Fruit fly (Drosophila melanogaster) whole organism, embryonic: ENCODE results near the gene Mtpalpha.

Source experiments
- Ada2b ChIP-seq: fragments of 200-800 bp; sonication (Bioruptor generic); IDR thresholded peaks from 2 replicates; pipeline ENCODE4 v1.3.6; 2022; ENCODE audit warnings: missing biosample characterization, missing genetic modification characterization
- CG10366 ChIP-seq: fragments of 200-800 bp; sonication (Bioruptor generic); IDR thresholded peaks from 2 replicates; pipeline ENCODE4 v1.3.6; 2022; ENCODE audit warnings: missing biosample characterization, missing genetic modification characterization
- CG10462 ChIP-seq: fragments of 200-800 bp; sonication (Bioruptor generic); optimal IDR thresholded peaks from 2 replicates; lab custom pipeline; 2016; ENCODE audit warnings: missing biosample characterization, missing genetic modification characterization
- CG12104 ChIP-seq: fragments of 200-800 bp; sonication (Bioruptor generic); optimal IDR thresholded peaks from 3 replicates; lab custom pipeline; 2016; ENCODE audit warnings: missing biosample characterization, missing genetic modification characterization
- CG12155 ChIP-seq: fragments of 200-800 bp; sonication (Bioruptor generic); optimal IDR thresholded peaks from 3 replicates; lab custom pipeline; 2016; ENCODE audit warnings: missing biosample characterization, missing genetic modification characterization
- CG1233 ChIP-seq: fragments of 200-800 bp; sonication (Bioruptor generic); optimal IDR thresholded peaks from 4 replicates; lab custom pipeline; 2018; ENCODE audit warnings: missing biosample characterization, mild to moderate bottlenecking, missing genetic modification characterization
- CG13123 ChIP-seq: fragments of 200-800 bp; sonication (Bioruptor generic); optimal IDR thresholded peaks from 2 replicates; lab custom pipeline; 2016; ENCODE audit warnings: missing biosample characterization, missing genetic modification characterization
- CG13287 ChIP-seq: fragments of 200-800 bp; sonication (Bioruptor generic); IDR thresholded peaks from 2 replicates; pipeline ENCODE4 v1.3.6; 2022; ENCODE audit warnings: missing biosample characterization, missing genetic modification characterization; ENCODE audit not compliant: partially characterized antibody
- CG14965 ChIP-seq: fragments of 200-800 bp; sonication (Bioruptor generic); optimal IDR thresholded peaks from 2 replicates; lab custom pipeline; 2016; ENCODE audit warnings: missing biosample characterization, missing genetic modification characterization, borderline replicate concordance
- CG15269 ChIP-seq: fragments of 200-800 bp; sonication (Bioruptor generic); optimal IDR thresholded peaks from 2 replicates; lab custom pipeline; 2018; ENCODE audit warnings: missing biosample characterization, mild to moderate bottlenecking, missing genetic modification characterization, moderate library complexity
- CG17568 ChIP-seq: fragments of 200-800 bp; sonication (Bioruptor generic); optimal IDR thresholded peaks from 2 replicates; lab custom pipeline; 2018; ENCODE audit warnings: missing biosample characterization, mild to moderate bottlenecking, missing genetic modification characterization, moderate library complexity
- CG18599 ChIP-seq: fragments of 200-800 bp; sonication (Bioruptor generic); optimal IDR thresholded peaks from 3 replicates; lab custom pipeline; 2017; ENCODE audit warnings: missing biosample characterization, missing genetic modification characterization, mild to moderate bottlenecking, moderate library complexity, missing genetic modification reagents
- CG6813 ChIP-seq: fragments of 200-800 bp; sonication (Bioruptor generic); optimal IDR thresholded peaks from 2 replicates; lab custom pipeline; 2017; ENCODE audit warnings: missing biosample characterization, missing genetic modification characterization, mild to moderate bottlenecking, moderate library complexity, missing genetic modification reagents
- CG7556 ChIP-seq: fragments of 200-800 bp; sonication (Bioruptor generic); optimal IDR thresholded peaks from 2 replicates; lab custom pipeline; 2017; ENCODE audit warnings: missing biosample characterization, mild to moderate bottlenecking, missing genetic modification characterization
- CG7839 ChIP-seq: fragments of 200-800 bp; sonication (Bioruptor generic); optimal IDR thresholded peaks from 3 replicates; lab custom pipeline; 2018; ENCODE audit warnings: missing biosample characterization, mild to moderate bottlenecking, missing genetic modification characterization, moderate library complexity
- CG9932 ChIP-seq: fragments of 200-800 bp; sonication (Bioruptor generic); IDR thresholded peaks from 2 replicates; pipeline ENCODE4 v1.3.6; 2022; ENCODE audit warnings: missing biosample characterization, missing genetic modification characterization
- Dad ChIP-seq: fragments of 200-800 bp; sonication (Bioruptor generic); optimal IDR thresholded peaks from 3 replicates; lab custom pipeline; 2016; ENCODE audit warnings: missing biosample characterization, missing genetic modification characterization
- Drgx ChIP-seq: fragments of 200-800 bp; sonication (Bioruptor generic); IDR thresholded peaks from 2 replicates; pipeline ENCODE4 v1.3.6; 2022; ENCODE audit warnings: missing biosample characterization, missing genetic modification characterization
- H15 ChIP-seq: fragments of 200-800 bp; sonication (Bioruptor generic); IDR thresholded peaks from 3 replicates; pipeline ENCODE4 v1.3.6; 2022; ENCODE audit warnings: missing biosample characterization, missing genetic modification characterization
- HLH54F ChIP-seq: fragments of 200-800 bp; sonication (Bioruptor generic); optimal IDR thresholded peaks from 3 replicates; lab custom pipeline; 2016; ENCODE audit warnings: missing biosample characterization, missing genetic modification characterization
- Hr78 ChIP-seq, 2 experiments: fragments of 200-800 bp in 1 of 2; fragments of >200 bp in 1 of 2; sonication (Bioruptor generic) in 1 of 2; optimal IDR thresholded peaks; 2 replicates each; lab custom pipeline; 2017 to 2019; ENCODE audit warnings: missing biosample characterization in 2 of 2, missing genetic modification characterization in 2 of 2, mild to moderate bottlenecking in 1 of 2, moderate library complexity in 1 of 2
- Max ChIP-seq: fragments of 200-800 bp; sonication (Bioruptor generic); optimal IDR thresholded peaks from 2 replicates; lab custom pipeline; 2016; ENCODE audit warnings: missing biosample characterization, mild to moderate bottlenecking, missing genetic modification characterization
- Opbp ChIP-seq: fragments of 200-800 bp; sonication (Bioruptor generic); IDR thresholded peaks from 3 replicates; pipeline ENCODE4 v1.3.6; 2022; ENCODE audit warnings: missing biosample characterization, missing genetic modification characterization; ENCODE audit not compliant: partially characterized antibody
- PHDP ChIP-seq: fragments of 200-800 bp; sonication (Bioruptor generic); optimal IDR thresholded peaks from 3 replicates; lab custom pipeline; 2018; ENCODE audit warnings: missing biosample characterization, mild to moderate bottlenecking, missing genetic modification characterization, moderate library complexity
- Ptx1 ChIP-seq: fragments of 200-800 bp; sonication (Bioruptor generic); IDR thresholded peaks from 2 replicates; pipeline ENCODE4 v1.3.6; 2022; ENCODE audit warnings: missing biosample characterization, missing genetic modification characterization
- Sox100B ChIP-seq: fragments of 200-800 bp; sonication (Bioruptor generic); optimal IDR thresholded peaks from 3 replicates; lab custom pipeline; 2018; ENCODE audit warnings: missing biosample characterization, mild to moderate bottlenecking, missing genetic modification characterization
- Taf1 ChIP-seq: fragments of 200-800 bp; sonication (Bioruptor generic); IDR thresholded peaks from 2 replicates; pipeline ENCODE4 v1.3.6; 2022; ENCODE audit warnings: missing biosample characterization, missing genetic modification characterization
- YL-1 ChIP-seq: fragments of 200-800 bp; sonication (Bioruptor generic); optimal IDR thresholded peaks from 3 replicates; lab custom pipeline; 2017; ENCODE audit warnings: missing biosample characterization, mild to moderate bottlenecking, missing genetic modification characterization
- ap ChIP-seq: fragments of 200-800 bp; sonication (Bioruptor generic); IDR thresholded peaks from 2 replicates; pipeline ENCODE4 v1.3.6; 2022; ENCODE audit warnings: missing biosample characterization, missing genetic modification characterization
- ash1 ChIP-seq: fragments of 200-800 bp; sonication (Bioruptor generic); optimal IDR thresholded peaks from 2 replicates; lab custom pipeline; 2018; ENCODE audit warnings: missing biosample characterization, mild to moderate bottlenecking, missing genetic modification characterization
- bsh ChIP-seq, 2 experiments: fragments of 200-800 bp; sonication (Bioruptor generic); optimal IDR thresholded peaks; 2 replicates each; lab custom pipeline; 2017 to 2018; ENCODE audit warnings: mild to moderate bottlenecking in 2 of 2, missing biosample characterization in 2 of 2, missing genetic modification characterization in 2 of 2, moderate library complexity in 1 of 2
- crp ChIP-seq, 2 experiments: fragments of 200-800 bp; sonication (Bioruptor generic); optimal IDR thresholded peaks; 2 replicates in 1 of 2; 3 replicates in 1 of 2; lab custom pipeline; 2017; ENCODE audit warnings: missing biosample characterization in 2 of 2, missing genetic modification characterization in 2 of 2, mild to moderate bottlenecking in 1 of 2, moderate library complexity in 1 of 2
- dati ChIP-seq: fragments of 200-800 bp; sonication (Bioruptor generic); IDR thresholded peaks from 2 replicates; pipeline ENCODE4 v1.3.6; 2022; ENCODE audit warnings: missing biosample characterization, missing genetic modification characterization
- dmrt11E ChIP-seq: fragments of 200-800 bp; sonication (Bioruptor generic); optimal IDR thresholded peaks from 3 replicates; lab custom pipeline; 2018; ENCODE audit warnings: missing biosample characterization, mild to moderate bottlenecking, missing genetic modification characterization, moderate library complexity
- dmrt99B ChIP-seq: fragments of 200-800 bp; sonication (Bioruptor generic); optimal IDR thresholded peaks from 2 replicates; lab custom pipeline; 2018; ENCODE audit warnings: missing biosample characterization, mild to moderate bottlenecking, missing genetic modification characterization, moderate library complexity
- emc ChIP-seq: fragments of 200-800 bp; sonication (Bioruptor generic); optimal IDR thresholded peaks from 2 replicates; lab custom pipeline; 2016; ENCODE audit warnings: missing biosample characterization, missing genetic modification characterization
- esg ChIP-seq: fragments of 200-800 bp; sonication (Bioruptor generic); conservative IDR thresholded peaks from 2 replicates; pipeline ENCODE4 v1.3.6; 2022; ENCODE audit warnings: missing biosample characterization, missing genetic modification characterization
- exex ChIP-seq: fragments of 200-800 bp; sonication (Bioruptor generic); optimal IDR thresholded peaks from 4 replicates; lab custom pipeline; 2018; ENCODE audit warnings: missing biosample characterization, mild to moderate bottlenecking, missing genetic modification characterization, moderate library complexity
- eyg ChIP-seq: fragments of 200-800 bp; sonication (Bioruptor generic); optimal IDR thresholded peaks from 3 replicates; lab custom pipeline; 2016; ENCODE audit warnings: missing biosample characterization, missing genetic modification characterization
- ftz-f1 ChIP-seq: fragments of 200-800 bp; sonication (Bioruptor generic); optimal IDR thresholded peaks from 2 replicates; lab custom pipeline; 2016; ENCODE audit warnings: missing biosample characterization, missing genetic modification characterization
- gem ChIP-seq: fragments of 200-800 bp; sonication (Bioruptor generic); optimal IDR thresholded peaks from 2 replicates; lab custom pipeline; 2019; ENCODE audit warnings: missing biosample characterization, mild to moderate bottlenecking, missing genetic modification characterization, moderate library complexity
- jumu ChIP-seq: fragments of 200-800 bp; sonication (Bioruptor generic); optimal IDR thresholded peaks from 3 replicates; lab custom pipeline; 2016; ENCODE audit warnings: missing biosample characterization, missing genetic modification characterization
- otp ChIP-seq: fragments of 200-800 bp; sonication (Bioruptor generic); IDR thresholded peaks from 3 replicates; pipeline ENCODE4, ENCODE4 v1.3.6; 2022; ENCODE audit warnings: missing biosample characterization, missing genetic modification characterization
- p53 ChIP-seq: fragments of 200-800 bp; sonication (Bioruptor generic); optimal IDR thresholded peaks from 2 replicates; lab custom pipeline; 2016; ENCODE audit warnings: missing biosample characterization, missing genetic modification characterization
- peb ChIP-seq: fragments of 200-800 bp; sonication (Bioruptor generic); IDR thresholded peaks from 2 replicates; pipeline ENCODE4 v1.3.6; 2022; ENCODE audit warnings: missing biosample characterization, missing genetic modification characterization
- sisA ChIP-seq: fragments of 200-800 bp; sonication (Bioruptor generic); IDR thresholded peaks from 2 replicates; pipeline ENCODE4 v1.3.6; 2022; ENCODE audit warnings: missing biosample characterization, missing genetic modification characterization
- tgo ChIP-seq: fragments of 200-800 bp; sonication (Bioruptor generic); IDR thresholded peaks from 3 replicates; pipeline ENCODE4 v1.3.6; 2022; ENCODE audit warnings: missing biosample characterization, missing genetic modification characterization
- trem ChIP-seq: fragments of 200-800 bp; optimal IDR thresholded peaks from 3 replicates; lab custom pipeline; 2019; ENCODE audit warnings: missing biosample characterization, mild to moderate bottlenecking, missing genetic modification characterization, moderate library complexity
- vvl ChIP-seq: fragments of 200-800 bp; sonication (Bioruptor generic); IDR thresholded peaks from 2 replicates; pipeline ENCODE4 v1.3.6; 2022; ENCODE audit warnings: missing biosample characterization, missing genetic modification characterization
- z ChIP-seq: fragments of 200-800 bp; sonication (Bioruptor generic); IDR thresholded peaks from 3 replicates; pipeline ENCODE4 v1.3.6; 2022; ENCODE audit warnings: missing biosample characterization, missing genetic modification characterization

Gene Mtpalpha

dm6 chr2L:9567398-9567856 is 9.1 kb downstream of the Mtpalpha start (continued):
- TF ChIP-seq Ptx1 (GFP tag; lab: Robert Waterston, UW) (peak; percentile 89), CG6813 (GFP tag; lab: Kevin White, UChicago) (peak; percentile 100), crp (GFP tag; optimal IDR thresholded peaks at IDR 0.05; lab: Kevin White, UChicago) (peak in 1 of 2 experiments; percentile 70), Hr78 (GFP tag; optimal IDR thresholded peaks at IDR 0.05; lab: Kevin White, UChicago) (peak in 1 of 2 experiments; percentile 85), emc (peak; percentile 95), CG1233 (GFP tag; lab: Kevin White, UChicago) (peak; percentile 99), PHDP (tag; lab: Kevin White, UChicago) (peak; percentile 99), CG10462 (GFP tag; lab: Kevin White, UChicago) (peak; percentile 92), dmrt11E (tag; lab: Kevin White, UChicago) (peak; percentile 44), CG14965 (GFP tag; lab: Kevin White, UChicago) (peak; percentile 86), CG12155 (GFP tag; lab: Kevin White, UChicago) (peak; percentile 87), H15 (peak; percentile 95), eyg (GFP tag; lab: Kevin White, UChicago) (peak; percentile 95), CG18599 (GFP tag; lab: Kevin White, UChicago) (peak; percentile 98), CG12104 (GFP tag; lab: Kevin White, UChicago) (peak; percentile 98), tgo (GFP tag; lab: Robert Waterston, UW) (peak; percentile 91), vvl (GFP tag; lab: Robert Waterston, UW) (peak; percentile 99), Opbp (GFP tag; lab: Robert Waterston, UW) (no peak), ash1 (peak; percentile 99), z (GFP tag; lab: Robert Waterston, UW) (peak; percentile 63; the same call in 1 of the 3 replicates), Dad (GFP tag; lab: Kevin White, UChicago) (peak; percentile 96), CG13287 (GFP tag; lab: Robert Waterston, UW) (peak; percentile 65), Max (GFP tag; lab: Kevin White, UChicago) (peak; percentile 96), Taf1 (peak; percentile 70), sisA (peak; percentile 41; the same call in 1 of the 2 replicates), CG9932 (GFP tag; lab: Robert Waterston, UW) (peak; percentile 85), dati (peak; percentile 91), CG15269 (tag; lab: Kevin White, UChicago) (peak; percentile 98), YL-1 (GFP tag; lab: Kevin White, UChicago) (peak; percentile 100), jumu (GFP tag; lab: Kevin White, UChicago) (peak; percentile 64), CG7556 (GFP tag; lab: Kevin White, UChicago) (peak; percentile 94), exex (peak; percentile 94), p53 (GFP tag; lab: Kevin White, UChicago) (peak; percentile 95), esg (GFP tag; lab: Robert Waterston, UW) (peak; percentile 64), CG17568 (GFP tag; lab: Kevin White, UChicago) (peak; percentile 100), gem (tag; lab: Kevin White, UChicago) (peak; percentile 89), HLH54F (GFP tag; lab: Kevin White, UChicago) (peak; percentile 82), Drgx (GFP tag; lab: Robert Waterston, UW) (peak; percentile 83), Ada2b (GFP tag; lab: Robert Waterston, UW) (peak; percentile 88; the same call in 1 of the 2 replicates), Sox100B (peak; percentile 98), CG10366 (GFP tag; lab: Robert Waterston, UW) (peak; percentile 93), peb (peak; percentile 86), dmrt99B (tag; lab: Kevin White, UChicago) (peak; percentile 96), CG7839 (tag; lab: Kevin White, UChicago) (peak; percentile 96), trem (peak; percentile 91), otp (GFP tag; lab: Robert Waterston, UW) (peak; percentile 99), CG13123 (GFP tag; lab: Kevin White, UChicago) (peak; percentile 94), bsh (GFP tag; optimal IDR thresholded peaks at IDR 0.05; lab: Kevin White, UChicago) (peak; percentile 62 to 96), ftz-f1 (GFP tag; lab: Kevin White, UChicago) (peak; percentile 93), ap (peak; percentile 94)
